Worm (Caenorhabditis elegans): ENCODE data around the gene unc-60.

Gene unc-60

ce11 chrV:1490874-1491273, 16.0 kb downstream of the unc-60 start:
- peak; percentile 70 for TF ChIP-seq dve-1 (tag; optimal IDR thresholded peaks at IDR 0.05)

- TF ChIP-seq lim-6 (tag; optimal IDR thresholded peaks at IDR 0.05) = no peak
- no peak for TF ChIP-seq fkh-6 (tag; optimal IDR thresholded peaks at IDR 0.05)
These were observed 16.6 kb downstream of the unc-60 start, which contains the start of gene C38C3.6 for ce11 chrV:1491510-1491909. TSS of gene C38C3.6 (minus strand) at chrV:1491610.

- no peak for TF ChIP-seq elt-4 (tag; optimal IDR thresholded peaks at IDR 0.05)
- TF ChIP-seq hlh-6 (tag; optimal IDR thresholded peaks at IDR 0.05) = no peak
- no peak for TF ChIP-seq mec-3 (tag; optimal IDR thresholded peaks at IDR 0.05; ENCODE audit: borderline replicate concordance)
- TF ChIP-seq che-1 (tag; optimal IDR thresholded peaks at IDR 0.05) = no peak
- no peak for TF ChIP-seq ceh-2 (tag; optimal IDR thresholded peaks at IDR 0.05)
These were observed 19.6 kb downstream of the unc-60 start, which contains the start of gene spig-7 for ce11 chrV:1494469-1494868. TSS of gene spig-7 (plus strand) at chrV:1494769.

ce11 chrV:1495334-1495733, 20.4 kb downstream of the unc-60 start, which contains the start of gene C38C3.3:
TSS of gene C38C3.3 (plus strand) at chrV:1495634.
- TF ChIP-seq ceh-34 (tag; optimal IDR thresholded peaks at IDR 0.05) = no peak
- TF ChIP-seq unc-42 (tag; optimal IDR thresholded peaks at IDR 0.05) = no peak
- TF ChIP-seq T23F11.4 (GFP tag; optimal IDR thresholded peaks at IDR 0.05) = no peak

- TF ChIP-seq T23F11.4 (GFP tag; optimal IDR thresholded peaks at IDR 0.05) (no peak), ahr-1 (tag; optimal IDR thresholded peaks at IDR 0.05) (no peak), ceh-2 (tag; optimal IDR thresholded peaks at IDR 0.05) (no peak), ceh-14 (tag; optimal IDR thresholded peaks at IDR 0.05) (no peak), ceh-48 (tag; optimal IDR thresholded peaks at IDR 0.05) (peak; percentile 16)
These were observed 20.9 kb downstream of the unc-60 start for ce11 chrV:1495752-1496151.

ce11 chrV:1499140-1499539, 24.3 kb downstream of the unc-60 start, which contains the start of gene sru-27:
TSS of gene sru-27 (plus strand) at chrV:1499440.
- no peak for TF ChIP-seq ets-4 (tag; optimal IDR thresholded peaks at IDR 0.05)
- no peak for TF ChIP-seq dmd-4 (tag; optimal IDR thresholded peaks at IDR 0.05; ENCODE audit: borderline replicate concordance)
- TF ChIP-seq ahr-1 (tag; optimal IDR thresholded peaks at IDR 0.05) = no peak
- no peak for TF ChIP-seq Y22D7AL.16 (tag; optimal IDR thresholded peaks at IDR 0.05)
- TF ChIP-seq lin-11 (tag; optimal IDR thresholded peaks at IDR 0.05) = no peak
- TF ChIP-seq elt-2 (tag; optimal IDR thresholded peaks at IDR 0.05) = no peak
- no peak for TF ChIP-seq pros-1 (tag; optimal IDR thresholded peaks at IDR 0.05)
- TF ChIP-seq sox-4 (tag; optimal IDR thresholded peaks at IDR 0.05) = no peak
- no peak for TF ChIP-seq ceh-34 (tag; optimal IDR thresholded peaks at IDR 0.05)
- no peak for TF ChIP-seq ceh-48 (tag; optimal IDR thresholded peaks at IDR 0.05)
- TF ChIP-seq ceh-31 (tag; optimal IDR thresholded peaks at IDR 0.05) = no peak
- no peak for TF ChIP-seq ceh-22 (tag; optimal IDR thresholded peaks at IDR 0.05)
- no peak for TF ChIP-seq F13H6.1 (tag; optimal IDR thresholded peaks at IDR 0.05)
- TF ChIP-seq nhr-11 (tag; optimal IDR thresholded peaks at IDR 0.05) = no peak
- no peak for TF ChIP-seq unc-86 (tag; optimal IDR thresholded peaks at IDR 0.05)
- TF ChIP-seq fkh-10 (GFP tag; optimal IDR thresholded peaks at IDR 0.05) = no peak
- no peak for TF ChIP-seq hlh-8 (tag; optimal IDR thresholded peaks at IDR 0.05)
- TF ChIP-seq unc-3 (GFP tag; conservative IDR thresholded peaks at IDR 0.05) = no peak
- no peak for TF ChIP-seq unc-3 (tag; optimal IDR thresholded peaks at IDR 0.05)
- no peak for TF ChIP-seq tbx-2 (tag; optimal IDR thresholded peaks at IDR 0.05)
- TF ChIP-seq ttx-3 (tag; optimal IDR thresholded peaks at IDR 0.05) = no peak

ce11 chrV:1505995-1506394, 31.1 kb downstream of the unc-60 start, which contains the start of gene sru-28:
TSS of gene sru-28 (plus strand) at chrV:1506295.
- TF ChIP-seq fkh-10 (GFP tag; optimal IDR thresholded peaks at IDR 0.05) (no peak), hlh-30 (tag; optimal IDR thresholded peaks at IDR 0.05; ENCODE audit: insufficient read depth) (no peak), ceh-2 (tag; optimal IDR thresholded peaks at IDR 0.05) (no peak), sdc-2 (tag; optimal IDR thresholded peaks at IDR 0.05) (no peak), tbx-2 (tag; optimal IDR thresholded peaks at IDR 0.05) (no peak), nhr-11 (tag; optimal IDR thresholded peaks at IDR 0.05) (no peak), unc-42 (tag; optimal IDR thresholded peaks at IDR 0.05) (no peak), K02D7.2 (tag; optimal IDR thresholded peaks at IDR 0.05) (no peak), elt-2 (tag; optimal IDR thresholded peaks at IDR 0.05) (no peak), T23F11.4 (GFP tag; optimal IDR thresholded peaks at IDR 0.05) (no peak), fkh-6 (tag; optimal IDR thresholded peaks at IDR 0.05) (no peak), dmd-4 (tag; optimal IDR thresholded peaks at IDR 0.05; ENCODE audit: borderline replicate concordance) (no peak), zip-5 (tag; optimal IDR thresholded peaks at IDR 0.05) (no peak), ceh-19 (GFP tag; optimal IDR thresholded peaks at IDR 0.05) (no peak), sox-4 (tag; optimal IDR thresholded peaks at IDR 0.05) (no peak), K09A11.1 (tag; optimal IDR thresholded peaks at IDR 0.05; ENCODE audit: insufficient read depth) (no peak), fax-1 (tag; optimal IDR thresholded peaks at IDR 0.05) (no peak), pros-1 (tag; optimal IDR thresholded peaks at IDR 0.05) (no peak), F13H6.1 (tag; optimal IDR thresholded peaks at IDR 0.05) (no peak)
